Worm (Caenorhabditis elegans) whole organism, young adult: Measurements from ENCODE around the gene sdz-26.

ENCODE experiments used
- C06A6.2 ChIP-seq: fragments of 200-800 bp; sonication (Bioruptor generic); conservative IDR thresholded peaks from 2 replicates; pipeline ENCODE4 v1.3.6; 2022; ENCODE audit warnings: missing genetic modification characterization, missing compliant biosample characterization
- bed-1 ChIP-seq: fragments of 200-800 bp; sonication (Bioruptor generic); IDR thresholded peaks from 2 replicates; pipeline ENCODE4 v1.3.6; 2022; ENCODE audit warnings: missing genetic modification reagents, missing genetic modification characterization, missing compliant biosample characterization

DNA sequence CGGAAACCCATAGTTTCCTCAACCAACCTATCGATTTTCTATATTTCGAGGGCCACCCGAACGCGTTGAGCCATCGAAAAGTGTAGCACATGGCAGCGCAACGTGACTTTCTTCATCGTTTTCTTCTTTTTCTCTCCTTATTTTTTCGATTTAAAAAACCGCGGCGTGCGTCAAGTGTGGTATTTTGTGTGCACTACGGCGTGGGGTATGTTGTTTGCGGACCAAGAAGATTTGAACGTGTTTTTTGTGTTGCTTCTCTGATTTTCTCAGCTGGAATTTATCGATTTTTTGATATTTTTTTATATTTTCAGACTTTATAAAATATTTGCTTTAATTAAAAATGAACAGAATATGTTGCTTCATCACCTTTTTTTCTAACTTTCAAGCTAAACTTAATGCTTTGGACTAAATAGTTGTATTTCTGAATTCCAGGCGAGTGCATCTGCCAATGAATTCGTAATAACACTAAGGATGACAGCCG, 23.6 kb upstream of the sdz-26 start, which contains the start of the genes agl-1 and pfs-2:
- TF ChIP-seq bed-1 (GFP tag; lab: Robert Waterston, UW) (no peak), C06A6.2 (GFP tag; lab: Robert Waterston, UW) (no peak)
